Fruit fly (Drosophila melanogaster) whole organism, embryonic: ENCODE data around the gene geko.

Experiments
- Bdp1 ChIP-seq: fragments of 200-800 bp; sonication (Bioruptor generic); optimal IDR thresholded peaks from 3 replicates; lab custom pipeline; 2016; ENCODE audit warnings: missing biosample characterization, missing genetic modification characterization
- CG12659 ChIP-seq: fragments of 200-800 bp; sonication (Bioruptor generic); optimal IDR thresholded peaks from 3 replicates; lab custom pipeline; 2017; ENCODE audit warnings: mild to moderate bottlenecking, missing biosample characterization, missing genetic modification reagents, missing genetic modification characterization
- CG14710 ChIP-seq: fragments of 200-800 bp; sonication (Bioruptor generic); optimal IDR thresholded peaks from 3 replicates; lab custom pipeline; 2019; ENCODE audit warnings: missing biosample characterization, mild to moderate bottlenecking, missing genetic modification characterization, moderate library complexity
- CG17186 ChIP-seq: fragments of 200-800 bp; sonication (Bioruptor generic); optimal IDR thresholded peaks from 3 replicates; lab custom pipeline; 2017; ENCODE audit warnings: missing biosample characterization, missing genetic modification reagents, missing genetic modification characterization
- CG17829 ChIP-seq: fragments of 200-800 bp; optimal IDR thresholded peaks from 2 replicates; lab custom pipeline; 2019; ENCODE audit warnings: missing biosample characterization, mild to moderate bottlenecking, missing genetic modification characterization, moderate library complexity
- CG2116 ChIP-seq: fragments of 200-800 bp; sonication (Bioruptor generic); optimal IDR thresholded peaks from 3 replicates; lab custom pipeline; 2018; ENCODE audit warnings: missing biosample characterization, mild to moderate bottlenecking, missing genetic modification characterization
- CG34376 ChIP-seq: fragments of 200-800 bp; sonication (Bioruptor generic); optimal IDR thresholded peaks from 2 replicates; lab custom pipeline; 2018; ENCODE audit warnings: missing biosample characterization, mild to moderate bottlenecking, missing genetic modification characterization
- CG34422 ChIP-seq: fragments of 200-800 bp; sonication (Bioruptor generic); IDR thresholded peaks from 3 replicates; pipeline ENCODE4 v1.3.6; 2022; ENCODE audit warnings: missing biosample characterization, missing genetic modification characterization
- CG5245 ChIP-seq: fragments of 200-800 bp; sonication (Bioruptor generic); optimal IDR thresholded peaks from 3 replicates; lab custom pipeline; 2016; ENCODE audit warnings: missing biosample characterization, missing genetic modification characterization
- CG6854 ChIP-seq: fragments of 200-800 bp; sonication (Bioruptor generic); optimal IDR thresholded peaks from 3 replicates; lab custom pipeline; 2017; ENCODE audit warnings: missing biosample characterization, mild to moderate bottlenecking, missing genetic modification characterization
- CG8290 ChIP-seq, 3 experiments: fragments of 200-800 bp; sonication (Bioruptor generic); optimal IDR thresholded peaks; 2 replicates each; lab custom pipeline; 2016 to 2019; ENCODE audit warnings: missing biosample characterization in 3 of 3, missing genetic modification characterization in 3 of 3, mild to moderate bottlenecking in 2 of 3, moderate library complexity in 1 of 3
- Dll ChIP-seq: fragments of 200-800 bp; sonication (Bioruptor generic); IDR thresholded peaks from 4 replicates; pipeline ENCODE4 v1.3.6; 2022; ENCODE audit warnings: missing biosample characterization, missing genetic modification characterization; ENCODE audit not compliant: partially characterized antibody
- Dp ChIP-seq: fragments of 200-800 bp; sonication (Bioruptor generic); optimal IDR thresholded peaks from 2 replicates; lab custom pipeline; 2018; ENCODE audit warnings: missing biosample characterization, mild to moderate bottlenecking, missing genetic modification characterization, moderate library complexity
- ERR ChIP-seq: fragments of 200-800 bp; sonication (Bioruptor generic); optimal IDR thresholded peaks from 2 replicates; lab custom pipeline; 2016; ENCODE audit warnings: missing biosample characterization, missing genetic modification characterization
- Fer2 ChIP-seq: fragments of 200-800 bp; sonication (Bioruptor generic); optimal IDR thresholded peaks from 2 replicates; lab custom pipeline; 2018; ENCODE audit warnings: missing biosample characterization, mild to moderate bottlenecking, missing genetic modification characterization, moderate library complexity
- HLH54F ChIP-seq: fragments of 200-800 bp; sonication (Bioruptor generic); optimal IDR thresholded peaks from 3 replicates; lab custom pipeline; 2016; ENCODE audit warnings: missing biosample characterization, missing genetic modification characterization
- Hmr ChIP-seq: fragments of 200-800 bp; sonication (Bioruptor generic); optimal IDR thresholded peaks from 3 replicates; lab custom pipeline; 2017; ENCODE audit warnings: mild to moderate bottlenecking, missing biosample characterization, missing genetic modification reagents, missing genetic modification characterization
- MBD-R2 ChIP-seq: fragments of 200-800 bp; sonication (Bioruptor generic); IDR thresholded peaks from 2 replicates; pipeline ENCODE4 v1.3.6; 2022; ENCODE audit warnings: missing biosample characterization, missing genetic modification characterization
- Spps ChIP-seq: fragments of 200-800 bp; sonication (Bioruptor generic); optimal IDR thresholded peaks from 2 replicates; lab custom pipeline; 2018; ENCODE audit warnings: missing biosample characterization, mild to moderate bottlenecking, missing genetic modification characterization
- Ssrp ChIP-seq: fragments of 200-800 bp; sonication (Bioruptor generic); optimal IDR thresholded peaks from 2 replicates; lab custom pipeline; 2018; ENCODE audit warnings: missing biosample characterization, mild to moderate bottlenecking, missing genetic modification characterization, moderate library complexity
- Stat92E ChIP-seq, 3 experiments: fragments of >200 bp in 2 of 3; fragments of 200-800 bp in 1 of 3; sonication (Bioruptor generic) in 1 of 3; optimal IDR thresholded peaks; 2 replicates each; lab custom pipeline; 2017 to 2019; ENCODE audit warnings: missing biosample characterization in 3 of 3, missing genetic modification characterization in 3 of 3, mild to moderate bottlenecking in 1 of 3, moderate library complexity in 1 of 3
- Xrp1 ChIP-seq: fragments of 200-800 bp; sonication (Bioruptor generic); IDR thresholded peaks from 2 replicates; pipeline ENCODE4 v1.3.6; 2022; ENCODE audit warnings: missing biosample characterization, missing genetic modification characterization
- amos ChIP-seq: fragments of 200-800 bp; sonication (Bioruptor generic); IDR thresholded peaks from 2 replicates; pipeline ENCODE4 v1.3.6; 2022; ENCODE audit warnings: missing biosample characterization, missing genetic modification characterization; ENCODE audit not compliant: partially characterized antibody
- bbx ChIP-seq: fragments of 200-800 bp; sonication (Bioruptor generic); IDR thresholded peaks from 2 replicates; pipeline ENCODE4 v1.3.6; 2022; ENCODE audit warnings: missing biosample characterization, missing genetic modification characterization; ENCODE audit not compliant: partially characterized antibody
- da ChIP-seq: fragments of 200-800 bp; sonication (Bioruptor generic); optimal IDR thresholded peaks from 2 replicates; lab custom pipeline; 2016; ENCODE audit warnings: missing biosample characterization, missing genetic modification characterization
- dpn ChIP-seq, 2 experiments: fragments of 200-800 bp; sonication (Bioruptor generic); optimal IDR thresholded peaks; 3 replicates each; lab custom pipeline; 2016; ENCODE audit warnings: missing biosample characterization in 2 of 2, missing genetic modification characterization in 2 of 2
- fru ChIP-seq: fragments of >200 bp; optimal IDR thresholded peaks from 2 replicates; lab custom pipeline; 2017
- ftz-f1 ChIP-seq: fragments of 200-800 bp; sonication (Bioruptor generic); optimal IDR thresholded peaks from 2 replicates; lab custom pipeline; 2016; ENCODE audit warnings: missing biosample characterization, missing genetic modification characterization
- gcm ChIP-seq: fragments of 200-800 bp; sonication (Bioruptor generic); optimal IDR thresholded peaks from 2 replicates; lab custom pipeline; 2019; ENCODE audit warnings: missing biosample characterization, mild to moderate bottlenecking, missing genetic modification characterization, moderate library complexity
- hbn ChIP-seq: fragments of 200-800 bp; sonication (Bioruptor generic); IDR thresholded peaks from 2 replicates; pipeline ENCODE4 v1.3.6; 2022; ENCODE audit warnings: missing biosample characterization, missing genetic modification characterization; ENCODE audit not compliant: partially characterized antibody
- insv ChIP-seq, 2 experiments: fragments of 200-800 bp; sonication (Bioruptor generic); optimal IDR thresholded peaks; 3 replicates each; lab custom pipeline; 2016 to 2018; ENCODE audit warnings: missing biosample characterization in 2 of 2, missing genetic modification characterization in 2 of 2
- inv ChIP-seq: fragments of 200-800 bp; sonication (Bioruptor generic); IDR thresholded peaks from 2 replicates; pipeline ENCODE4 v1.3.6; 2022; ENCODE audit warnings: missing biosample characterization, missing genetic modification characterization; ENCODE audit not compliant: partially characterized antibody
- kni ChIP-seq: fragments of 200-800 bp; sonication (Bioruptor generic); optimal IDR thresholded peaks from 3 replicates; lab custom pipeline; 2017; ENCODE audit warnings: mild to moderate bottlenecking, missing biosample characterization, missing genetic modification reagents, missing genetic modification characterization
- knrl ChIP-seq: fragments of 200-800 bp; sonication (Bioruptor generic); IDR thresholded peaks from 3 replicates; pipeline ENCODE4 v1.3.6; 2022; ENCODE audit warnings: missing biosample characterization, missing genetic modification characterization; ENCODE audit not compliant: partially characterized antibody
- luna ChIP-seq: fragments of 200-800 bp; sonication (Bioruptor generic); optimal IDR thresholded peaks from 2 replicates; lab custom pipeline; 2016; ENCODE audit warnings: missing biosample characterization, missing genetic modification characterization
- nerfin-2 ChIP-seq: fragments of 200-800 bp; sonication (Bioruptor generic); IDR thresholded peaks from 2 replicates; pipeline ENCODE4 v1.3.6; 2022; ENCODE audit warnings: missing biosample characterization, missing genetic modification characterization; ENCODE audit not compliant: partially characterized antibody
- pzg ChIP-seq: fragments of 200-800 bp; sonication (Bioruptor generic); optimal IDR thresholded peaks from 3 replicates; lab custom pipeline; 2018; ENCODE audit warnings: missing biosample characterization, mild to moderate bottlenecking, missing genetic modification characterization, moderate library complexity
- seq ChIP-seq: fragments of 200-800 bp; sonication (Bioruptor generic); IDR thresholded peaks from 2 replicates; pipeline ENCODE4 v1.3.6; 2022; ENCODE audit warnings: missing biosample characterization, missing genetic modification characterization
- slbo ChIP-seq: fragments of 200-800 bp; sonication (Bioruptor generic); IDR thresholded peaks from 2 replicates; pipeline ENCODE4 v1.3.6; 2022; ENCODE audit warnings: missing biosample characterization, missing genetic modification characterization
- slp2 ChIP-seq: fragments of 200-800 bp; sonication (Bioruptor generic); optimal IDR thresholded peaks from 2 replicates; lab custom pipeline; 2016; ENCODE audit warnings: missing biosample characterization, missing genetic modification characterization
- sna ChIP-seq: fragments of 200-800 bp; sonication (Bioruptor generic); IDR thresholded peaks from 2 replicates; pipeline ENCODE4 v1.3.6; 2022; ENCODE audit warnings: missing biosample characterization, missing genetic modification characterization; ENCODE audit not compliant: partially characterized antibody
- ssp ChIP-seq: fragments of 200-800 bp; sonication (Bioruptor generic); IDR thresholded peaks from 2 replicates; pipeline ENCODE4 v1.3.6; 2022; ENCODE audit warnings: missing biosample characterization, missing genetic modification characterization
- stwl ChIP-seq: fragments of 200-800 bp; sonication (Bioruptor generic); optimal IDR thresholded peaks from 3 replicates; lab custom pipeline; 2018; ENCODE audit warnings: missing biosample characterization, mild to moderate bottlenecking, missing genetic modification characterization, moderate library complexity
- tna ChIP-seq: fragments of 200-800 bp; sonication (Bioruptor generic); IDR thresholded peaks from 2 replicates; pipeline ENCODE4 v1.3.6; 2022; ENCODE audit warnings: missing biosample characterization, missing genetic modification characterization; ENCODE audit not compliant: partially characterized antibody
- trem ChIP-seq: fragments of 200-800 bp; optimal IDR thresholded peaks from 3 replicates; lab custom pipeline; 2019; ENCODE audit warnings: missing biosample characterization, mild to moderate bottlenecking, missing genetic modification characterization, moderate library complexity
- twi ChIP-seq: fragments of 200-800 bp; optimal IDR thresholded peaks from 2 replicates; lab custom pipeline; 2019; ENCODE audit warnings: missing biosample characterization, mild to moderate bottlenecking, missing genetic modification characterization, moderate library complexity
- zen2 ChIP-seq: fragments of 200-800 bp; sonication (Bioruptor generic); IDR thresholded peaks from 3 replicates; pipeline ENCODE4 v1.3.6; 2022; ENCODE audit warnings: missing biosample characterization, missing genetic modification characterization; ENCODE audit not compliant: partially characterized antibody

Gene geko

dm6 chr3L:18109459-18109863, 29.7 kb upstream of the geko start, which contains the start of the genes Polr3D and mus304 (continued):
- TF ChIP-seq ERR (GFP tag; lab: Kevin White, UChicago) (no peak), tna (GFP tag; lab: Robert Waterston, UW) (peak; percentile 26), slp2 (GFP tag; lab: Kevin White, UChicago) (peak; percentile 10), CG2116 (peak; percentile 85), trem (tag; lab: Kevin White, UChicago) (peak; percentile 75), Dp (GFP tag; lab: Kevin White, UChicago) (peak; percentile 85), MBD-R2 (GFP tag; lab: Robert Waterston, UW) (peak; percentile 58), CG12659 (GFP tag; lab: Kevin White, UChicago) (peak; percentile 31), pzg (peak; percentile 64), Xrp1 (GFP tag; lab: Robert Waterston, UW) (no peak), kni (peak; percentile 29), twi (tag; lab: Kevin White, UChicago) (peak; percentile 5), Dll (GFP tag; lab: Robert Waterston, UW) (peak; percentile 67), bbx (GFP tag; lab: Robert Waterston, UW) (0 out of 2 replicates have a peak, but pooled peaks have one; percentile 44)

dm6 chr3L:18112669-18113068, 26.5 kb upstream of the geko start, which contains the start of the genes CG32195 and CG7341:
TSS of gene CG32195 (plus strand) at chr3L:18112959.
TSS of gene CG7341 (plus strand) at chr3L:18112959.
- TF ChIP-seq HLH54F: no peak
- peak; percentile 94 for TF ChIP-seq Dp (GFP tag; lab: Kevin White, UChicago)
- no peak for TF ChIP-seq da (GFP tag; lab: Kevin White, UChicago)
- TF ChIP-seq CG34376 (GFP tag; lab: Kevin White, UChicago): peak; percentile 6
- 0 out of 2 replicates have a peak, but pooled peaks have one; percentile 32 for TF ChIP-seq inv
- peak; percentile 10 for TF ChIP-seq CG17186 (GFP tag; lab: Kevin White, UChicago)
- peak; percentile 24 for TF ChIP-seq CG17829 (tag; lab: Kevin White, UChicago)
- TF ChIP-seq hbn (GFP tag; lab: Robert Waterston, UW): peak; percentile 72
- TF ChIP-seq Hmr (GFP tag; lab: Kevin White, UChicago): no peak
- no peak for TF ChIP-seq CG6854 (GFP tag; lab: Kevin White, UChicago)
- TF ChIP-seq Fer2 (tag; lab: Kevin White, UChicago): no peak
- peak; percentile 84 for TF ChIP-seq zen2 (GFP tag; lab: Robert Waterston, UW)
- TF ChIP-seq sna (GFP tag; lab: Robert Waterston, UW): peak; percentile 83
- peak in 1 of 3 experiments; percentile 8 for TF ChIP-seq Stat92E (GFP tag; optimal IDR thresholded peaks at IDR 0.05; lab: Kevin White, UChicago)
- peak; percentile 90 for TF ChIP-seq nerfin-2 (GFP tag; lab: Robert Waterston, UW)
- TF ChIP-seq amos (GFP tag; lab: Robert Waterston, UW): peak; percentile 68; the same call in 1 of the 2 replicates
- TF ChIP-seq bbx (GFP tag; lab: Robert Waterston, UW): peak; percentile 85
- no peak for TF ChIP-seq slbo (GFP tag; lab: Robert Waterston, UW)
- no peak for TF ChIP-seq seq
- TF ChIP-seq ssp (GFP tag; lab: Robert Waterston, UW): no peak
- no peak for TF ChIP-seq fru (lab: Kevin White, UChicago)
- TF ChIP-seq Bdp1 (GFP tag; lab: Kevin White, UChicago): no peak
- peak; percentile 37; the same call in 2 of the 3 replicates for TF ChIP-seq knrl (GFP tag; lab: Robert Waterston, UW)
- peak; percentile 21 for TF ChIP-seq CG14710 (tag; lab: Kevin White, UChicago)
- TF ChIP-seq dpn (GFP tag; optimal IDR thresholded peaks at IDR 0.05; lab: Kevin White, UChicago): no peak
- TF ChIP-seq Ssrp: no peak
- no peak for TF ChIP-seq CG8290 (GFP tag; optimal IDR thresholded peaks at IDR 0.05; lab: Kevin White, UChicago)
- no peak for TF ChIP-seq CG8290 (tag; optimal IDR thresholded peaks at IDR 0.05; lab: Kevin White, UChicago)
- TF ChIP-seq stwl: peak; percentile 83
- no peak for TF ChIP-seq CG34422 (GFP tag; lab: Robert Waterston, UW)
- TF ChIP-seq luna: no peak
- no peak for TF ChIP-seq CG5245 (GFP tag; lab: Kevin White, UChicago)
- no peak for TF ChIP-seq gcm (GFP tag; lab: Kevin White, UChicago)
- no peak for TF ChIP-seq ftz-f1 (GFP tag; lab: Kevin White, UChicago)
- no peak for TF ChIP-seq insv (GFP tag; optimal IDR thresholded peaks at IDR 0.05; lab: Kevin White, UChicago)
- TF ChIP-seq Spps (tag; lab: Kevin White, UChicago): no peak
